Fruit fly (Drosophila melanogaster) whole organism, embryonic: Measurements from ENCODE around the gene mats.

Experiments used
- Aef1 ChIP-seq: fragments of 200-800 bp; sonication (Bioruptor generic); IDR thresholded peaks from 3 replicates; pipeline ENCODE4 v1.3.6; 2022; ENCODE audit warnings: missing biosample characterization, missing genetic modification characterization
- Asciz ChIP-seq: fragments of 200-800 bp; sonication (Bioruptor generic); optimal IDR thresholded peaks from 2 replicates; lab custom pipeline; 2017; ENCODE audit warnings: missing biosample characterization, mild to moderate bottlenecking, missing genetic modification characterization, missing genetic modification reagents
- B-H1 ChIP-seq: fragments of 200-800 bp; sonication (Bioruptor generic); IDR thresholded peaks from 3 replicates; pipeline ENCODE4 v1.3.6; 2022; ENCODE audit warnings: missing biosample characterization, missing genetic modification characterization
- Bteb2 ChIP-seq: fragments of 200-800 bp; sonication (Bioruptor generic); optimal IDR thresholded peaks from 2 replicates; lab custom pipeline; 2016; ENCODE audit warnings: missing biosample characterization, missing genetic modification characterization
- CG12071 ChIP-seq: fragments of 200-800 bp; sonication (Bioruptor generic); optimal IDR thresholded peaks from 3 replicates; lab custom pipeline; 2018; ENCODE audit warnings: missing biosample characterization, mild to moderate bottlenecking, missing genetic modification characterization
- CG12744 ChIP-seq: fragments of 200-800 bp; sonication (Bioruptor generic); optimal IDR thresholded peaks from 2 replicates; lab custom pipeline; 2016; ENCODE audit warnings: missing biosample characterization, missing genetic modification characterization
- CG12769 ChIP-seq: fragments of 200-800 bp; sonication (Bioruptor generic); optimal IDR thresholded peaks from 2 replicates; lab custom pipeline; 2019; ENCODE audit warnings: missing biosample characterization, mild to moderate bottlenecking, missing genetic modification characterization, moderate library complexity
- CG15011 ChIP-seq: fragments of 200-800 bp; sonication (Bioruptor generic); optimal IDR thresholded peaks from 3 replicates; lab custom pipeline; 2018; ENCODE audit warnings: missing biosample characterization, mild to moderate bottlenecking, missing genetic modification characterization
- CG15479 ChIP-seq: fragments of 200-800 bp; sonication (Bioruptor generic); optimal IDR thresholded peaks from 3 replicates; lab custom pipeline; 2019; ENCODE audit warnings: missing biosample characterization, mild to moderate bottlenecking, missing genetic modification characterization, moderate library complexity
- CG15514 ChIP-seq: fragments of 200-800 bp; sonication (Bioruptor generic); optimal IDR thresholded peaks from 3 replicates; lab custom pipeline; 2017; ENCODE audit warnings: missing biosample characterization, missing genetic modification characterization, mild to moderate bottlenecking, moderate library complexity, missing genetic modification reagents
- CG2678 ChIP-seq: fragments of 200-800 bp; sonication (Bioruptor generic); optimal IDR thresholded peaks from 3 replicates; lab custom pipeline; 2019; ENCODE audit warnings: missing biosample characterization, mild to moderate bottlenecking, missing genetic modification characterization, moderate library complexity
- CG31224 ChIP-seq: fragments of 200-800 bp; sonication (Bioruptor generic); IDR thresholded peaks from 2 replicates; pipeline ENCODE4 v1.3.6; 2022; ENCODE audit warnings: missing biosample characterization, missing genetic modification characterization
- CG33557 ChIP-seq: fragments of 200-800 bp; sonication (Bioruptor generic); optimal IDR thresholded peaks from 2 replicates; lab custom pipeline; 2019; ENCODE audit warnings: missing biosample characterization, mild to moderate bottlenecking, missing genetic modification characterization, moderate library complexity
- CG3995 ChIP-seq: fragments of 200-800 bp; sonication (Bioruptor generic); optimal IDR thresholded peaks from 3 replicates; lab custom pipeline; 2016; ENCODE audit warnings: missing biosample characterization, missing genetic modification characterization
- CG4730 ChIP-seq: fragments of 200-800 bp; sonication (Bioruptor generic); IDR thresholded peaks from 2 replicates; pipeline ENCODE4 v1.3.6; 2022; ENCODE audit warnings: missing biosample characterization, missing genetic modification characterization
- CG4854 ChIP-seq: fragments of 200-800 bp; sonication (Bioruptor generic); optimal IDR thresholded peaks from 2 replicates; lab custom pipeline; 2016; ENCODE audit warnings: missing biosample characterization, missing genetic modification characterization, inconsistent platforms
- CG5953 ChIP-seq: fragments of 200-800 bp; sonication (Bioruptor generic); IDR thresholded peaks from 2 replicates; pipeline ENCODE4 v1.3.6; 2022; ENCODE audit warnings: missing biosample characterization, missing genetic modification characterization
- CG7372 ChIP-seq: fragments of 200-800 bp; sonication (Bioruptor generic); IDR thresholded peaks from 2 replicates; pipeline ENCODE4 v1.3.6; 2022; ENCODE audit warnings: missing biosample characterization, missing genetic modification characterization
- CG9215 ChIP-seq: fragments of 200-800 bp; sonication (Bioruptor generic); IDR thresholded peaks from 2 replicates; pipeline ENCODE4 v1.3.6; 2022; ENCODE audit warnings: missing biosample characterization, missing genetic modification characterization
- CG9437 ChIP-seq: fragments of 200-800 bp; sonication (Bioruptor generic); optimal IDR thresholded peaks from 2 replicates; lab custom pipeline; 2018; ENCODE audit warnings: missing biosample characterization, mild to moderate bottlenecking, missing genetic modification characterization
- CTCF ChIP-seq: fragments of 200-800 bp; sonication (Bioruptor generic); optimal IDR thresholded peaks from 2 replicates; lab custom pipeline; 2017; ENCODE audit warnings: missing biosample characterization, mild to moderate bottlenecking, missing genetic modification characterization, moderate library complexity
- Chrac-16 ChIP-seq: fragments of 200-800 bp; sonication (Bioruptor generic); optimal IDR thresholded peaks from 3 replicates; lab custom pipeline; 2016; ENCODE audit warnings: missing biosample characterization, missing genetic modification characterization
- CkIIα-i1 ChIP-seq: fragments of 200-800 bp; sonication (Bioruptor generic); IDR thresholded peaks from 2 replicates; pipeline ENCODE4 v1.3.6; 2022; ENCODE audit warnings: missing biosample characterization, missing genetic modification characterization
- Dip3 ChIP-seq: fragments of 200-800 bp; sonication (Bioruptor generic); optimal IDR thresholded peaks from 3 replicates; lab custom pipeline; 2016; ENCODE audit warnings: missing biosample characterization, missing genetic modification characterization
- Ets65A ChIP-seq: fragments of 200-800 bp; sonication (Bioruptor generic); peaks from one replicate; lab custom pipeline; 2016; ENCODE audit warnings: missing biosample characterization, missing genetic modification characterization
- HLH4C ChIP-seq: fragments of 200-800 bp; sonication (Bioruptor generic); IDR thresholded peaks from 3 replicates; pipeline ENCODE4 v1.3.6; 2022; ENCODE audit warnings: missing biosample characterization, missing genetic modification characterization; ENCODE audit not compliant: partially characterized antibody
- Hmx ChIP-seq: fragments of 200-800 bp; sonication (Bioruptor generic); optimal IDR thresholded peaks from 2 replicates; lab custom pipeline; 2016; ENCODE audit warnings: missing biosample characterization, missing genetic modification characterization
- Oaz ChIP-seq: fragments of 200-800 bp; sonication (Bioruptor generic); IDR thresholded peaks from 2 replicates; pipeline ENCODE4 v1.3.6; 2022; ENCODE audit warnings: missing biosample characterization, missing genetic modification characterization
- Ptx1 ChIP-seq: fragments of 200-800 bp; sonication (Bioruptor generic); IDR thresholded peaks from 2 replicates; pipeline ENCODE4 v1.3.6; 2022; ENCODE audit warnings: missing biosample characterization, missing genetic modification characterization
- Scr ChIP-seq: fragments of 200-800 bp; sonication (Bioruptor generic); IDR thresholded peaks from 2 replicates; pipeline ENCODE4 v1.3.6; 2022; ENCODE audit warnings: missing biosample characterization, missing genetic modification characterization; ENCODE audit not compliant: partially characterized antibody
- Tbp ChIP-seq: fragments of >200 bp; optimal IDR thresholded peaks from 2 replicates; lab custom pipeline; 2018; ENCODE audit warnings: missing biosample characterization, missing genetic modification characterization
- abd-A ChIP-seq: fragments of 200-800 bp; sonication (Bioruptor generic); optimal IDR thresholded peaks from 3 replicates; lab custom pipeline; 2019; ENCODE audit warnings: missing biosample characterization, mild to moderate bottlenecking, missing genetic modification characterization, moderate library complexity
- az2 ChIP-seq: fragments of 200-800 bp; sonication (Bioruptor generic); optimal IDR thresholded peaks from 3 replicates; lab custom pipeline; 2016; ENCODE audit warnings: missing biosample characterization, missing genetic modification characterization
- bowl ChIP-seq: fragments of 200-800 bp; sonication (Bioruptor generic); IDR thresholded peaks from 2 replicates; pipeline ENCODE4 v1.3.6; 2022; ENCODE audit warnings: missing biosample characterization, missing genetic modification characterization
- btn ChIP-seq: fragments of 200-800 bp; sonication (Bioruptor generic); optimal IDR thresholded peaks from 2 replicates; lab custom pipeline; 2016; ENCODE audit warnings: missing biosample characterization, missing genetic modification characterization
- chif ChIP-seq, 2 experiments: fragments of 200-800 bp; sonication (Bioruptor generic); optimal IDR thresholded peaks; 3 replicates each; lab custom pipeline; 2016; ENCODE audit warnings: missing biosample characterization in 2 of 2, missing genetic modification characterization in 2 of 2
- cwo ChIP-seq: fragments of 200-800 bp; sonication (Bioruptor generic); optimal IDR thresholded peaks from 3 replicates; lab custom pipeline; 2017; ENCODE audit warnings: missing biosample characterization, missing genetic modification characterization, mild to moderate bottlenecking, moderate library complexity, missing genetic modification reagents
- dan ChIP-seq: fragments of 200-800 bp; sonication (Bioruptor generic); IDR thresholded peaks from 2 replicates; pipeline ENCODE4 v1.3.6; 2022; ENCODE audit warnings: missing biosample characterization, missing genetic modification characterization
- dati ChIP-seq: fragments of 200-800 bp; sonication (Bioruptor generic); IDR thresholded peaks from 2 replicates; pipeline ENCODE4 v1.3.6; 2022; ENCODE audit warnings: missing biosample characterization, missing genetic modification characterization
- eyg ChIP-seq: fragments of 200-800 bp; sonication (Bioruptor generic); optimal IDR thresholded peaks from 3 replicates; lab custom pipeline; 2016; ENCODE audit warnings: missing biosample characterization, missing genetic modification characterization
- fd3F ChIP-seq: fragments of 200-800 bp; sonication (Bioruptor generic); optimal IDR thresholded peaks from 2 replicates; lab custom pipeline; 2018; ENCODE audit warnings: missing biosample characterization, mild to moderate bottlenecking, missing genetic modification characterization, moderate library complexity
- gce ChIP-seq: fragments of 200-800 bp; sonication (Bioruptor generic); IDR thresholded peaks from 3 replicates; pipeline ENCODE4 v1.3.6; 2022; ENCODE audit warnings: missing biosample characterization, missing genetic modification characterization
- gfzf ChIP-seq: fragments of 200-800 bp; sonication (Bioruptor generic); optimal IDR thresholded peaks from 2 replicates; lab custom pipeline; 2016; ENCODE audit warnings: missing biosample characterization, mild to moderate bottlenecking, missing genetic modification characterization, moderate library complexity
- gsb-n ChIP-seq: fragments of 200-800 bp; sonication (Bioruptor generic); optimal IDR thresholded peaks from 3 replicates; lab custom pipeline; 2018; ENCODE audit warnings: missing biosample characterization, mild to moderate bottlenecking, missing genetic modification characterization
- h ChIP-seq: fragments of >200 bp; optimal IDR thresholded peaks from 2 replicates; lab custom pipeline; 2017
- insv ChIP-seq, 2 experiments: fragments of 200-800 bp; sonication (Bioruptor generic); optimal IDR thresholded peaks; 3 replicates each; lab custom pipeline; 2016 to 2018; ENCODE audit warnings: missing biosample characterization in 2 of 2, missing genetic modification characterization in 2 of 2
- jing ChIP-seq: fragments of 200-800 bp; sonication (Bioruptor generic); optimal IDR thresholded peaks from 2 replicates; lab custom pipeline; 2018; ENCODE audit warnings: missing biosample characterization, mild to moderate bottlenecking, missing genetic modification characterization
- pros ChIP-seq: fragments of 200-800 bp; sonication (Bioruptor generic); optimal IDR thresholded peaks from 3 replicates; lab custom pipeline; 2019; ENCODE audit warnings: missing biosample characterization, mild to moderate bottlenecking, missing genetic modification characterization, moderate library complexity
- pzg ChIP-seq: fragments of 200-800 bp; sonication (Bioruptor generic); optimal IDR thresholded peaks from 3 replicates; lab custom pipeline; 2018; ENCODE audit warnings: missing biosample characterization, mild to moderate bottlenecking, missing genetic modification characterization, moderate library complexity
- stwl ChIP-seq: fragments of 200-800 bp; sonication (Bioruptor generic); optimal IDR thresholded peaks from 3 replicates; lab custom pipeline; 2018; ENCODE audit warnings: missing biosample characterization, mild to moderate bottlenecking, missing genetic modification characterization, moderate library complexity
- tap ChIP-seq: fragments of 200-800 bp; optimal IDR thresholded peaks from 3 replicates; lab custom pipeline; 2019; ENCODE audit warnings: missing biosample characterization, mild to moderate bottlenecking, missing genetic modification characterization, moderate library complexity
- tgo ChIP-seq: fragments of 200-800 bp; sonication (Bioruptor generic); IDR thresholded peaks from 3 replicates; pipeline ENCODE4 v1.3.6; 2022; ENCODE audit warnings: missing biosample characterization, missing genetic modification characterization
- trh ChIP-seq: fragments of 200-800 bp; sonication (Bioruptor generic); optimal IDR thresholded peaks from 2 replicates; lab custom pipeline; 2016; ENCODE audit warnings: missing biosample characterization, missing genetic modification characterization

Gene mats

DNA sequence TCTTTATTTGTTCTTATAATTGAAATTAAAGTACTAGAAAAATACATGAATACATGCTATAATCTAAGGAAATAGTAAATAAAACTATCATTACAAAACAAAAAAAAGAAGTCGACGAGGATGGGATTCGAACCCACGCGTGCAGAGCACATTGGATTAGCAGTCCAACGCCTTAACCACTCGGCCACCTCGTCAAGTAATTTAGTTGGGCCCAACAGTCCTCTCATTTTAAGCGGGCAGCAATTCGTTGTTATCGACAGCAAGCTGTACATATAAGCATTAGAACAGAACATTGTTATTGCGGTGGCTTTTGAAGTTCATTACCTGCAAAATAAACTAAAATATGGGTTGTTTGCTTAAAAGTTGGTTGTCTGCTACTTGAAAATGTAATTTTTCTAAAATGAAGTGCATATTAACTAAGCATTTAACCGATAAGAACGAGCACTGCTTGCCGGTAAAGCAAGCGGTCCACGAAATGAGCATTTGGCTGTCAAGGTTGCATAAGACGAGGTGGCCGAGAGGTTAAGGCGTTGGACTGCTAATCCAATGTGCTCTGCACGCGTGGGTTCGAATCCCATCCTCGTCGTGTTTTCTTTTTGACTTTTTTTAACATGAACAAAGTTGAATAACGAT is 23.8 kb upstream of the mats start (continued):
- TF ChIP-seq CTCF (GFP tag; lab: Kevin White, UChicago) = peak; percentile 55
- TF ChIP-seq CG3995 (GFP tag; lab: Kevin White, UChicago) = no peak
- TF ChIP-seq eyg (GFP tag; lab: Kevin White, UChicago) = no peak
- no peak for TF ChIP-seq CG12071 (GFP tag; lab: Kevin White, UChicago)
- TF ChIP-seq btn (GFP tag; lab: Kevin White, UChicago) = no peak
- no peak for TF ChIP-seq dan (GFP tag; lab: Robert Waterston, UW)
- no peak for TF ChIP-seq Asciz (GFP tag; lab: Kevin White, UChicago)
- TF ChIP-seq Scr (GFP tag; lab: Robert Waterston, UW) = peak; percentile 68
- no peak for TF ChIP-seq az2 (GFP tag; lab: Kevin White, UChicago)
- TF ChIP-seq CG12744 (GFP tag; lab: Kevin White, UChicago) = no peak
- no peak for TF ChIP-seq Bteb2 (GFP tag; lab: Kevin White, UChicago)
- no peak for TF ChIP-seq stwl (tag; lab: Kevin White, UChicago)
- no peak for TF ChIP-seq insv (GFP tag; optimal IDR thresholded peaks at IDR 0.05; lab: Kevin White, UChicago)
- no peak for TF ChIP-seq chif (GFP tag; optimal IDR thresholded peaks at IDR 0.05; lab: Kevin White, UChicago)
- no peak for TF ChIP-seq CG12769 (tag; lab: Kevin White, UChicago)
- no peak for TF ChIP-seq gsb-n (tag; lab: Kevin White, UChicago)
- TF ChIP-seq CG31224 (GFP tag; lab: Robert Waterston, UW) = no peak
- no peak for TF ChIP-seq CG4730 (GFP tag; lab: Robert Waterston, UW)
- no peak for TF ChIP-seq cwo (GFP tag; lab: Kevin White, UChicago)
- TF ChIP-seq CG9215 (GFP tag; lab: Robert Waterston, UW) = no peak
- TF ChIP-seq Aef1 (GFP tag; lab: Robert Waterston, UW) = no peak
- TF ChIP-seq Dip3 = no peak
- no peak for TF ChIP-seq Ptx1 (GFP tag; lab: Robert Waterston, UW)
- TF ChIP-seq CG4854 (GFP tag; lab: Kevin White, UChicago) = no peak
- no peak for TF ChIP-seq Chrac-16 (GFP tag; lab: Kevin White, UChicago)
- no peak for TF ChIP-seq pros (GFP tag; lab: Kevin White, UChicago)
- no peak for TF ChIP-seq Ets65A (GFP tag; lab: Kevin White, UChicago)
- no peak for TF ChIP-seq abd-A (tag; lab: Kevin White, UChicago)
- no peak for TF ChIP-seq CG9437 (GFP tag; lab: Kevin White, UChicago)
- TF ChIP-seq gce = no peak
- no peak for TF ChIP-seq CG15011 (GFP tag; lab: Kevin White, UChicago)
- no peak for TF ChIP-seq h (lab: Kevin White, UChicago)
- TF ChIP-seq jing (GFP tag; lab: Kevin White, UChicago) = no peak
- TF ChIP-seq tap (tag; lab: Kevin White, UChicago) = no peak
- TF ChIP-seq CG2678 (tag; lab: Kevin White, UChicago) = no peak
- no peak for TF ChIP-seq CG15479 (GFP tag; lab: Kevin White, UChicago)
- TF ChIP-seq CG15514 = no peak
- TF ChIP-seq dati (GFP tag; lab: Robert Waterston, UW) = no peak
- no peak for TF ChIP-seq pzg (GFP tag; lab: Kevin White, UChicago)
- no peak for TF ChIP-seq tgo (GFP tag; lab: Robert Waterston, UW)
- no peak for TF ChIP-seq fd3F (GFP tag; lab: Kevin White, UChicago)
- peak; percentile 83 for TF ChIP-seq HLH4C (GFP tag; lab: Robert Waterston, UW)
- no peak for TF ChIP-seq bowl (GFP tag; lab: Robert Waterston, UW)
- TF ChIP-seq gfzf (GFP tag; lab: Kevin White, UChicago) = no peak
- no peak for TF ChIP-seq CG7372 (GFP tag; lab: Robert Waterston, UW)
- no peak for TF ChIP-seq B-H1 (GFP tag; lab: Robert Waterston, UW)
- no peak for TF ChIP-seq trh (GFP tag; lab: Kevin White, UChicago)
- no peak for TF ChIP-seq Hmx (GFP tag; lab: Kevin White, UChicago)
- TF ChIP-seq CkIIα-i1 (GFP tag; lab: Robert Waterston, UW) = no peak
- TF ChIP-seq CG5953 (GFP tag; lab: Robert Waterston, UW) = no peak
- no peak for TF ChIP-seq Tbp (GFP tag; lab: Kevin White, UChicago)
- no peak for TF ChIP-seq Oaz
- TF ChIP-seq CG33557 (GFP tag; lab: Kevin White, UChicago) = peak; percentile 1
